Worm (Caenorhabditis elegans): ENCODE results near the gene npp-8.

ce11 chrIV:1605276-1605762, 9.7 kb upstream of the npp-8 start, which contains the start of gene Y41D4B.11:
- TF ChIP-seq sup-37 (GFP tag; optimal IDR thresholded peaks at IDR 0.05) (no peak), alr-1 (tag; optimal IDR thresholded peaks at IDR 0.05; ENCODE audit: borderline replicate concordance) (no peak), ama-1 (optimal IDR thresholded peaks at IDR 0.05) (no peak), nhr-11 (tag; optimal IDR thresholded peaks at IDR 0.05) (no peak), dpl-1 (GFP tag; optimal IDR thresholded peaks at IDR 0.05) (no peak), skn-1 (tag; optimal IDR thresholded peaks at IDR 0.05) (no peak), nhr-12 (tag; optimal IDR thresholded peaks at IDR 0.05) (no peak), mep-1 (tag; optimal IDR thresholded peaks at IDR 0.05) (no peak), nhr-71 (tag; optimal IDR thresholded peaks at IDR 0.05) (no peak)
